Fruit fly (Drosophila melanogaster) whole organism, embryonic: ENCODE results near the gene trr.

Source experiments
- Ada2b ChIP-seq: fragments of 200-800 bp; sonication (Bioruptor generic); IDR thresholded peaks from 2 replicates; pipeline ENCODE4 v1.3.6; 2022; ENCODE audit warnings: missing biosample characterization, missing genetic modification characterization
- Blimp-1 ChIP-seq: fragments of 200-800 bp; sonication (Bioruptor generic); optimal IDR thresholded peaks from 3 replicates; lab custom pipeline; 2018; ENCODE audit warnings: missing biosample characterization, missing genetic modification characterization, mild to moderate bottlenecking, moderate library complexity, missing genetic modification reagents
- CG1024 ChIP-seq: fragments of 200-800 bp; sonication (Bioruptor generic); IDR thresholded peaks from 2 replicates; pipeline ENCODE4 v1.3.6; 2022; ENCODE audit warnings: missing biosample characterization, missing genetic modification characterization
- CG10431 ChIP-seq: fragments of 200-800 bp; sonication (Bioruptor generic); optimal IDR thresholded peaks from 3 replicates; lab custom pipeline; 2018; ENCODE audit warnings: missing biosample characterization, mild to moderate bottlenecking, missing genetic modification characterization
- CG10543 ChIP-seq: fragments of 200-800 bp; sonication (Bioruptor generic); optimal IDR thresholded peaks from 3 replicates; lab custom pipeline; 2017; ENCODE audit warnings: missing biosample characterization, mild to moderate bottlenecking, missing genetic modification characterization, moderate library complexity
- CG12659 ChIP-seq: fragments of 200-800 bp; sonication (Bioruptor generic); optimal IDR thresholded peaks from 3 replicates; lab custom pipeline; 2017; ENCODE audit warnings: mild to moderate bottlenecking, missing biosample characterization, missing genetic modification reagents, missing genetic modification characterization
- CG15269 ChIP-seq: fragments of 200-800 bp; sonication (Bioruptor generic); optimal IDR thresholded peaks from 2 replicates; lab custom pipeline; 2018; ENCODE audit warnings: missing biosample characterization, mild to moderate bottlenecking, missing genetic modification characterization, moderate library complexity
- CG17328 ChIP-seq: fragments of 200-800 bp; sonication (Bioruptor generic); IDR thresholded peaks from 2 replicates; pipeline ENCODE4 v1.3.6; 2022; ENCODE audit warnings: missing biosample characterization, missing genetic modification characterization
- CG18476 ChIP-seq: fragments of 200-800 bp; sonication (Bioruptor generic); optimal IDR thresholded peaks from 2 replicates; lab custom pipeline; 2016; ENCODE audit warnings: missing biosample characterization, mild to moderate bottlenecking, missing genetic modification characterization
- CG18599 ChIP-seq: fragments of 200-800 bp; sonication (Bioruptor generic); optimal IDR thresholded peaks from 3 replicates; lab custom pipeline; 2017; ENCODE audit warnings: missing biosample characterization, missing genetic modification characterization, mild to moderate bottlenecking, moderate library complexity, missing genetic modification reagents
- CG2712 ChIP-seq: fragments of 200-800 bp; optimal IDR thresholded peaks from 3 replicates; lab custom pipeline; 2019; ENCODE audit warnings: missing biosample characterization, mild to moderate bottlenecking, missing genetic modification characterization, moderate library complexity
- CG31441 ChIP-seq: fragments of 200-800 bp; sonication (Bioruptor generic); IDR thresholded peaks from 2 replicates; pipeline ENCODE4 v1.3.6; 2022; ENCODE audit warnings: missing biosample characterization, missing genetic modification characterization
- CG3407 ChIP-seq: fragments of 200-800 bp; sonication (Bioruptor generic); optimal IDR thresholded peaks from 2 replicates; lab custom pipeline; 2018; ENCODE audit warnings: missing biosample characterization, mild to moderate bottlenecking, missing genetic modification characterization
- CG34422 ChIP-seq: fragments of 200-800 bp; sonication (Bioruptor generic); IDR thresholded peaks from 3 replicates; pipeline ENCODE4 v1.3.6; 2022; ENCODE audit warnings: missing biosample characterization, missing genetic modification characterization
- CG7987 ChIP-seq: fragments of 200-800 bp; sonication (Bioruptor generic); optimal IDR thresholded peaks from 2 replicates; lab custom pipeline; 2018; ENCODE audit warnings: missing biosample characterization, mild to moderate bottlenecking, missing genetic modification characterization, moderate library complexity
- CG8388 ChIP-seq: fragments of 200-800 bp; sonication (Bioruptor generic); optimal IDR thresholded peaks from 2 replicates; lab custom pipeline; 2019; ENCODE audit warnings: missing biosample characterization, mild to moderate bottlenecking, missing genetic modification characterization, moderate library complexity
- CTCF ChIP-seq: fragments of 200-800 bp; sonication (Bioruptor generic); optimal IDR thresholded peaks from 2 replicates; lab custom pipeline; 2017; ENCODE audit warnings: missing biosample characterization, mild to moderate bottlenecking, missing genetic modification characterization, moderate library complexity
- D19B ChIP-seq: fragments of 200-800 bp; sonication (Bioruptor generic); optimal IDR thresholded peaks from 2 replicates; lab custom pipeline; 2017; ENCODE audit warnings: missing biosample characterization, mild to moderate bottlenecking, missing genetic modification characterization
- Dad ChIP-seq: fragments of 200-800 bp; sonication (Bioruptor generic); optimal IDR thresholded peaks from 3 replicates; lab custom pipeline; 2016; ENCODE audit warnings: missing biosample characterization, missing genetic modification characterization
- Dek ChIP-seq: fragments of 200-800 bp; sonication (Bioruptor generic); optimal IDR thresholded peaks from 3 replicates; lab custom pipeline; 2019; ENCODE audit warnings: missing biosample characterization, mild to moderate bottlenecking, missing genetic modification characterization, moderate library complexity
- Fer3 ChIP-seq: fragments of 200-800 bp; sonication (Bioruptor generic); optimal IDR thresholded peaks from 2 replicates; lab custom pipeline; 2018; ENCODE audit warnings: missing biosample characterization, mild to moderate bottlenecking, missing genetic modification characterization, moderate library complexity
- Hey ChIP-seq: fragments of 200-800 bp; sonication (Bioruptor generic); optimal IDR thresholded peaks from 3 replicates; lab custom pipeline; 2018; ENCODE audit warnings: missing biosample characterization, mild to moderate bottlenecking, missing genetic modification characterization
- Hr78 ChIP-seq, 2 experiments: fragments of 200-800 bp in 1 of 2; fragments of >200 bp in 1 of 2; sonication (Bioruptor generic) in 1 of 2; optimal IDR thresholded peaks; 2 replicates each; lab custom pipeline; 2017 to 2019; ENCODE audit warnings: missing biosample characterization in 2 of 2, missing genetic modification characterization in 2 of 2, mild to moderate bottlenecking in 1 of 2, moderate library complexity in 1 of 2
- Neu2 ChIP-seq: fragments of 200-800 bp; sonication (Bioruptor generic); optimal IDR thresholded peaks from 3 replicates; lab custom pipeline; 2016; ENCODE audit warnings: missing biosample characterization, missing genetic modification characterization, borderline replicate concordance
- Oaz ChIP-seq: fragments of 200-800 bp; sonication (Bioruptor generic); IDR thresholded peaks from 2 replicates; pipeline ENCODE4 v1.3.6; 2022; ENCODE audit warnings: missing biosample characterization, missing genetic modification characterization
- Poxn ChIP-seq: fragments of 200-800 bp; sonication (Bioruptor generic); IDR thresholded peaks from 2 replicates; pipeline ENCODE4 v1.3.6; 2022; ENCODE audit warnings: missing biosample characterization, missing genetic modification characterization
- Rx ChIP-seq: fragments of 200-800 bp; sonication (Bioruptor generic); IDR thresholded peaks from 2 replicates; pipeline ENCODE4 v1.3.6; 2022; ENCODE audit warnings: missing biosample characterization, missing genetic modification characterization
- Stat92E ChIP-seq, 3 experiments: fragments of >200 bp in 2 of 3; fragments of 200-800 bp in 1 of 3; sonication (Bioruptor generic) in 1 of 3; optimal IDR thresholded peaks; 2 replicates each; lab custom pipeline; 2017 to 2019; ENCODE audit warnings: missing biosample characterization in 3 of 3, missing genetic modification characterization in 3 of 3, mild to moderate bottlenecking in 1 of 3, moderate library complexity in 1 of 3
- Vsx1 ChIP-seq: fragments of 200-800 bp; sonication (Bioruptor generic); optimal IDR thresholded peaks from 2 replicates; lab custom pipeline; 2017; ENCODE audit warnings: missing biosample characterization, mild to moderate bottlenecking, missing genetic modification characterization, missing genetic modification reagents
- ab ChIP-seq: fragments of 200-800 bp; sonication (Bioruptor generic); optimal IDR thresholded peaks from 2 replicates; lab custom pipeline; 2016; ENCODE audit warnings: missing biosample characterization, missing genetic modification characterization
- ac ChIP-seq: fragments of 200-800 bp; sonication (Bioruptor generic); optimal IDR thresholded peaks from 3 replicates; lab custom pipeline; 2017; ENCODE audit warnings: missing biosample characterization, mild to moderate bottlenecking, missing genetic modification characterization
- ash1 ChIP-seq: fragments of 200-800 bp; sonication (Bioruptor generic); optimal IDR thresholded peaks from 2 replicates; lab custom pipeline; 2018; ENCODE audit warnings: missing biosample characterization, mild to moderate bottlenecking, missing genetic modification characterization
- ato ChIP-seq: fragments of 200-800 bp; sonication (Bioruptor generic); IDR thresholded peaks from 2 replicates; pipeline ENCODE4 v1.3.6; 2022; ENCODE audit warnings: missing biosample characterization, missing genetic modification characterization; ENCODE audit not compliant: partially characterized antibody
- caup ChIP-seq: fragments of 200-800 bp; sonication (Bioruptor generic); optimal IDR thresholded peaks from 3 replicates; lab custom pipeline; 2017; ENCODE audit warnings: missing biosample characterization, mild to moderate bottlenecking, missing genetic modification characterization, moderate library complexity; ENCODE audit not compliant: severe bottlenecking
- dan ChIP-seq: fragments of 200-800 bp; sonication (Bioruptor generic); IDR thresholded peaks from 2 replicates; pipeline ENCODE4 v1.3.6; 2022; ENCODE audit warnings: missing biosample characterization, missing genetic modification characterization
- dmrt99B ChIP-seq: fragments of 200-800 bp; sonication (Bioruptor generic); optimal IDR thresholded peaks from 2 replicates; lab custom pipeline; 2018; ENCODE audit warnings: missing biosample characterization, mild to moderate bottlenecking, missing genetic modification characterization, moderate library complexity
- en ChIP-seq: fragments of 200-800 bp; sonication (Bioruptor generic); optimal IDR thresholded peaks from 2 replicates; lab custom pipeline; 2016; ENCODE audit warnings: missing biosample characterization, missing genetic modification characterization
- fd96Cb ChIP-seq: fragments of 200-800 bp; sonication (Bioruptor generic); optimal IDR thresholded peaks from 2 replicates; lab custom pipeline; 2018; ENCODE audit warnings: missing biosample characterization, mild to moderate bottlenecking, missing genetic modification characterization, moderate library complexity
- ftz-f1 ChIP-seq: fragments of 200-800 bp; sonication (Bioruptor generic); optimal IDR thresholded peaks from 2 replicates; lab custom pipeline; 2016; ENCODE audit warnings: missing biosample characterization, missing genetic modification characterization
- gt ChIP-seq: fragments of 200-800 bp; sonication (Bioruptor generic); IDR thresholded peaks from 2 replicates; pipeline ENCODE4 v1.3.6; 2022; ENCODE audit warnings: missing biosample characterization, missing genetic modification characterization
- hth ChIP-seq: fragments of >200 bp; optimal IDR thresholded peaks from 2 replicates; lab custom pipeline; 2017; ENCODE audit warnings: inconsistent platforms
- kah ChIP-seq: fragments of 200-800 bp; sonication (Bioruptor generic); optimal IDR thresholded peaks from 2 replicates; lab custom pipeline; 2018; ENCODE audit warnings: missing biosample characterization, mild to moderate bottlenecking, missing genetic modification characterization
- kay ChIP-seq: fragments of 200-800 bp; sonication (Bioruptor generic); optimal IDR thresholded peaks from 2 replicates; lab custom pipeline; 2016; ENCODE audit warnings: missing biosample characterization, missing genetic modification characterization
- nerfin-1 ChIP-seq: fragments of 200-800 bp; sonication (Bioruptor generic); optimal IDR thresholded peaks from 3 replicates; lab custom pipeline; 2019; ENCODE audit warnings: missing biosample characterization, mild to moderate bottlenecking, missing genetic modification characterization, moderate library complexity
- onecut ChIP-seq: fragments of 200-800 bp; sonication (Bioruptor generic); IDR thresholded peaks from 2 replicates; pipeline ENCODE4 v1.3.6; 2022; ENCODE audit warnings: missing biosample characterization, missing genetic modification characterization
- pb ChIP-seq: fragments of 200-800 bp; sonication (Bioruptor generic); optimal IDR thresholded peaks from 3 replicates; lab custom pipeline; 2016; ENCODE audit warnings: missing biosample characterization, missing genetic modification characterization
- pum ChIP-seq: fragments of 200-800 bp; sonication (Bioruptor generic); optimal IDR thresholded peaks from 2 replicates; lab custom pipeline; 2016; ENCODE audit warnings: missing biosample characterization, missing genetic modification characterization
- sd ChIP-seq: fragments of 200-800 bp; sonication (Bioruptor generic); optimal IDR thresholded peaks from 3 replicates; lab custom pipeline; 2018; ENCODE audit warnings: missing biosample characterization, mild to moderate bottlenecking, missing genetic modification characterization, moderate library complexity
- stc ChIP-seq: fragments of 200-800 bp; sonication (Bioruptor generic); IDR thresholded peaks from 2 replicates; pipeline ENCODE4 v1.3.6; 2022; ENCODE audit warnings: missing biosample characterization, missing genetic modification characterization
- wek ChIP-seq: fragments of 200-800 bp; sonication (Bioruptor generic); optimal IDR thresholded peaks from 3 replicates; lab custom pipeline; 2018; ENCODE audit warnings: missing biosample characterization, mild to moderate bottlenecking, missing genetic modification characterization, moderate library complexity

trr gene

dm6 chrX:1845413-1845951 lies 44.3 kb downstream of the trr start (continued):
- TF ChIP-seq pum (no peak), Dad (GFP tag; lab: Kevin White, UChicago) (no peak), sd (no peak), wek (GFP tag; lab: Kevin White, UChicago) (peak; percentile 47), CG8388 (GFP tag; lab: Kevin White, UChicago) (no peak), CG34422 (GFP tag; lab: Robert Waterston, UW) (no peak), ab (GFP tag; lab: Kevin White, UChicago) (no peak), kay (GFP tag; lab: Kevin White, UChicago) (no peak), pb (GFP tag; lab: Kevin White, UChicago) (no peak), Hr78 (GFP tag; optimal IDR thresholded peaks at IDR 0.05; lab: Kevin White, UChicago) (no peak), Ada2b (peak; percentile 33; the same call in 1 of the 2 replicates), CTCF (GFP tag; lab: Kevin White, UChicago) (no peak), Vsx1 (GFP tag; lab: Kevin White, UChicago) (peak; percentile 51), Poxn (no peak), CG17328 (GFP tag; lab: Robert Waterston, UW) (peak; percentile 56; the same call in 1 of the 2 replicates), caup (GFP tag; lab: Kevin White, UChicago) (peak; percentile 73), Oaz (GFP tag; lab: Robert Waterston, UW) (no peak), ash1 (GFP tag; lab: Kevin White, UChicago) (peak; percentile 29), stc (no peak), Blimp-1 (GFP tag; lab: Kevin White, UChicago) (peak; percentile 37), CG10431 (no peak), D19B (GFP tag; lab: Kevin White, UChicago) (no peak), CG1024 (GFP tag; lab: Robert Waterston, UW) (no peak; the same call in 1 of the 2 replicates), Fer3 (peak; percentile 62), onecut (peak; percentile 19; the same call in 1 of the 2 replicates), CG12659 (GFP tag; lab: Kevin White, UChicago) (peak; percentile 53), ato (GFP tag; lab: Robert Waterston, UW) (no peak), Hey (peak; percentile 56), CG2712 (tag; lab: Kevin White, UChicago) (no peak), CG10543 (GFP tag; lab: Kevin White, UChicago) (peak; percentile 80), CG15269 (peak; percentile 33), CG31441 (GFP tag; lab: Robert Waterston, UW) (no peak), gt (GFP tag; lab: Robert Waterston, UW) (no peak), Rx (no peak), hth (no peak), CG3407 (peak; percentile 42), Dek (peak; percentile 7), Stat92E (GFP tag; optimal IDR thresholded peaks at IDR 0.05; lab: Kevin White, UChicago) (no peak), nerfin-1 (no peak), dmrt99B (tag; lab: Kevin White, UChicago) (peak; percentile 41), CG18599 (GFP tag; lab: Kevin White, UChicago) (peak; percentile 69), CG7987 (peak; percentile 76), dan (GFP tag; lab: Robert Waterston, UW) (no peak), Neu2 (GFP tag; lab: Kevin White, UChicago) (no peak), fd96Cb (tag; lab: Kevin White, UChicago) (no peak), en (GFP tag; lab: Kevin White, UChicago) (peak; percentile 48), kah (GFP tag; lab: Kevin White, UChicago) (no peak), ftz-f1 (GFP tag; lab: Kevin White, UChicago) (no peak), CG18476 (GFP tag; lab: Kevin White, UChicago) (peak; percentile 22), ac (GFP tag; lab: Kevin White, UChicago) (no peak)
